Fruit fly (Drosophila melanogaster) ovary, adult (tissue): ENCODE measurements around the gene scat.

Experiments
- CG17801 ChIP-seq: fragments of 200-800 bp; optimal IDR thresholded peaks from 2 replicates; lab custom pipeline; 2019; ENCODE audit warnings: missing biosample characterization, mild to moderate bottlenecking, missing genetic modification characterization, moderate library complexity; ENCODE audit not compliant: partially characterized antibody

Gene scat

DNA sequence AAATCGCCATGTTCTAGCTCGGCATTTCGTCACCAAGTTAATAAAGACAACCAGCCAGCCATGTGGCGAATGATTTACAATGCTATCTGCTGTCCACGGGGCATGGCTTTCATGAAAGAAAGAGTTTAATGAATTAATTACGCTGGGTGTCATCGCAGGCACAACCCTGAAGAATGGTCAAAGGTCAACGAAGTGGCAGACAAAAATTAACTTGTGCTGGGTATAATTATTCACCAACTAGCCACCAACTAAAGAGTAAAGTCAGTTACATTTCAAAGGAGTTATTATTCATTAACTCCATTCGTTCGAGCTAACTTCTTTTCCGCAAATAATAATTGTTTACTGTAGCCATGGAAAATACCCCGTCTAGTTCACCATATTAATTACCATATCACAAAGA is 26.3 kb downstream of the scat start:
- no peak for TF ChIP-seq CG17801 (GFP tag; lab: Kevin White, UChicago)

DNA sequence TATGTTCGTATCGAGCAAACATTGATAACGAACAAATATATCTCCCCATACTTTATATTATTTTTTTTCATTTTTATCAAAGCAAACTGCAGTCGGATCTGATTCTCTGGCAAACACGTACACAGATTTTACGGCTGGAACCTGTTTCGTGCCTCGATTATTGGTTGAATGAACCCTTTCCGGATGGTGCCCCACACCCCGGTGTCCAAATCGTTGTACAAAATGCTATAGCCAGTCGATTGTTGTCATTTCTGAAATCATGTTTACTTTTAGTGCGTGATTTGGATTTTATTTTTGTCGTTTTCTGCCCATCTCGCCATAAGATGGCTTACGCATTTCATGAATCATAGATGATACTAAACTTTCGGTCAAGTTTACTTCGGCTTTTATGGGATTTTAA is 26.7 kb downstream of the scat start:
- TF ChIP-seq CG17801 (GFP tag; lab: Kevin White, UChicago) = no peak

- TF ChIP-seq CG17801 (GFP tag; lab: Kevin White, UChicago) = no peak
These were observed 28.3 kb downstream of the scat start for dm6 chr2L:9459372-9460091.

dm6 chr2L:9460092-9460473 is 28.9 kb downstream of the scat start:
- TF ChIP-seq CG17801 (GFP tag; lab: Kevin White, UChicago) = no peak

- no peak for TF ChIP-seq CG17801 (GFP tag; lab: Kevin White, UChicago)
These were observed 33.4 kb downstream of the scat start for dm6 chr2L:9464455-9465063.

DNA sequence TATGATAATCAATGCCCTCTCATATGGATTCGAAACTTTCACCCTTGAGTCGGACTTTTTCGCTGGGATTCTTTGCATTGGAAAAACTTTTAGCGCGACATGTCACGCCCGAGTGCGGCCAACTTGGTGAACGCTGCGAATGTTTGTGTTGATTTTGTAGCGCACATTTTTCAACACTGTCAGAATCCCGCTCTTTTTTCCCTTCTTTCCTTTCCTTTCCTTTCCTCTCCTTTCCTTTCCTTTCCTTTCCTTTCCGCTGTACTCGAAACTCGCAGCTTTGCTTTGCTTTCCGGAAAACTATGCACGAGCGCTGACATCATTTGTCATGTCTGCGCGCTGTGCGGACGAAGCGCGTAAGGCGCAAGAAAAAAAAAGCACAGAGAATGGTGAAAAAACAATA is 36.2 kb downstream of the scat start:
- no peak for TF ChIP-seq CG17801 (GFP tag; lab: Kevin White, UChicago)
